Fruit fly (Drosophila melanogaster) whole organism, embryonic: Measurements from ENCODE around the gene arg.

ENCODE experiments used
- Antp ChIP-seq: fragments of 200-800 bp; sonication (Bioruptor generic); optimal IDR thresholded peaks from 3 replicates; lab custom pipeline; 2016; ENCODE audit warnings: missing biosample characterization, missing genetic modification characterization
- Atf3 ChIP-seq: fragments of 200-800 bp; sonication (Bioruptor generic); optimal IDR thresholded peaks from 3 replicates; lab custom pipeline; 2016; ENCODE audit warnings: missing biosample characterization, missing genetic modification characterization
- Blimp-1 ChIP-seq: fragments of 200-800 bp; sonication (Bioruptor generic); optimal IDR thresholded peaks from 3 replicates; lab custom pipeline; 2018; ENCODE audit warnings: missing biosample characterization, missing genetic modification characterization, mild to moderate bottlenecking, moderate library complexity, missing genetic modification reagents
- CG10462 ChIP-seq: fragments of 200-800 bp; sonication (Bioruptor generic); optimal IDR thresholded peaks from 2 replicates; lab custom pipeline; 2016; ENCODE audit warnings: missing biosample characterization, missing genetic modification characterization
- CG12219 ChIP-seq: fragments of 200-800 bp; sonication (Bioruptor generic); optimal IDR thresholded peaks from 3 replicates; lab custom pipeline; 2018; ENCODE audit warnings: missing biosample characterization, mild to moderate bottlenecking, missing genetic modification characterization
- CG14710 ChIP-seq: fragments of 200-800 bp; sonication (Bioruptor generic); optimal IDR thresholded peaks from 3 replicates; lab custom pipeline; 2019; ENCODE audit warnings: missing biosample characterization, mild to moderate bottlenecking, missing genetic modification characterization, moderate library complexity
- CG14965 ChIP-seq: fragments of 200-800 bp; sonication (Bioruptor generic); optimal IDR thresholded peaks from 2 replicates; lab custom pipeline; 2016; ENCODE audit warnings: missing biosample characterization, missing genetic modification characterization, borderline replicate concordance
- CG16863 ChIP-seq: fragments of 200-800 bp; sonication (Bioruptor generic); optimal IDR thresholded peaks from 3 replicates; lab custom pipeline; 2016; ENCODE audit warnings: missing biosample characterization, missing genetic modification characterization
- CG17186 ChIP-seq: fragments of 200-800 bp; sonication (Bioruptor generic); optimal IDR thresholded peaks from 3 replicates; lab custom pipeline; 2017; ENCODE audit warnings: missing biosample characterization, missing genetic modification reagents, missing genetic modification characterization
- CG18599 ChIP-seq: fragments of 200-800 bp; sonication (Bioruptor generic); optimal IDR thresholded peaks from 3 replicates; lab custom pipeline; 2017; ENCODE audit warnings: missing biosample characterization, missing genetic modification characterization, mild to moderate bottlenecking, moderate library complexity, missing genetic modification reagents
- CG30431 ChIP-seq: fragments of 200-800 bp; sonication (Bioruptor generic); optimal IDR thresholded peaks from 2 replicates; lab custom pipeline; 2017; ENCODE audit warnings: missing biosample characterization, missing genetic modification characterization
- CG31388 ChIP-seq: fragments of 200-800 bp; sonication (Bioruptor generic); optimal IDR thresholded peaks from 2 replicates; lab custom pipeline; 2016; ENCODE audit warnings: missing biosample characterization, missing genetic modification characterization
- CG33557 ChIP-seq: fragments of 200-800 bp; sonication (Bioruptor generic); optimal IDR thresholded peaks from 2 replicates; lab custom pipeline; 2019; ENCODE audit warnings: missing biosample characterization, mild to moderate bottlenecking, missing genetic modification characterization, moderate library complexity
- CG34376 ChIP-seq: fragments of 200-800 bp; sonication (Bioruptor generic); optimal IDR thresholded peaks from 2 replicates; lab custom pipeline; 2018; ENCODE audit warnings: missing biosample characterization, mild to moderate bottlenecking, missing genetic modification characterization
- CG34422 ChIP-seq: fragments of 200-800 bp; sonication (Bioruptor generic); IDR thresholded peaks from 3 replicates; pipeline ENCODE4 v1.3.6; 2022; ENCODE audit warnings: missing biosample characterization, missing genetic modification characterization
- CG3838 ChIP-seq: fragments of 200-800 bp; sonication (Bioruptor generic); optimal IDR thresholded peaks from 3 replicates; lab custom pipeline; 2016; ENCODE audit warnings: missing biosample characterization, missing genetic modification characterization
- CG4328 ChIP-seq: fragments of 200-800 bp; sonication (Bioruptor generic); optimal IDR thresholded peaks from 3 replicates; lab custom pipeline; 2017; ENCODE audit warnings: missing biosample characterization, missing genetic modification reagents, missing genetic modification characterization
- CG6813 ChIP-seq: fragments of 200-800 bp; sonication (Bioruptor generic); optimal IDR thresholded peaks from 2 replicates; lab custom pipeline; 2017; ENCODE audit warnings: missing biosample characterization, missing genetic modification characterization, mild to moderate bottlenecking, moderate library complexity, missing genetic modification reagents
- CG7357 ChIP-seq: fragments of 200-800 bp; sonication (Bioruptor generic); IDR thresholded peaks from 3 replicates; pipeline ENCODE4 v1.3.6; 2022; ENCODE audit warnings: missing biosample characterization, missing genetic modification characterization
- CG7987 ChIP-seq: fragments of 200-800 bp; sonication (Bioruptor generic); optimal IDR thresholded peaks from 2 replicates; lab custom pipeline; 2018; ENCODE audit warnings: missing biosample characterization, mild to moderate bottlenecking, missing genetic modification characterization, moderate library complexity
- Dek ChIP-seq: fragments of 200-800 bp; sonication (Bioruptor generic); optimal IDR thresholded peaks from 3 replicates; lab custom pipeline; 2019; ENCODE audit warnings: missing biosample characterization, mild to moderate bottlenecking, missing genetic modification characterization, moderate library complexity
- Doc3 ChIP-seq: fragments of 200-800 bp; sonication (Bioruptor generic); IDR thresholded peaks from 3 replicates; pipeline ENCODE4 v1.3.6; 2022; ENCODE audit warnings: missing biosample characterization, missing genetic modification characterization; ENCODE audit not compliant: partially characterized antibody
- Ets97D ChIP-seq: fragments of 200-800 bp; sonication (Bioruptor generic); optimal IDR thresholded peaks from 3 replicates; lab custom pipeline; 2016; ENCODE audit warnings: missing biosample characterization, missing genetic modification characterization
- Fer2 ChIP-seq: fragments of 200-800 bp; sonication (Bioruptor generic); optimal IDR thresholded peaks from 2 replicates; lab custom pipeline; 2018; ENCODE audit warnings: missing biosample characterization, mild to moderate bottlenecking, missing genetic modification characterization, moderate library complexity
- Hmr ChIP-seq: fragments of 200-800 bp; sonication (Bioruptor generic); optimal IDR thresholded peaks from 3 replicates; lab custom pipeline; 2017; ENCODE audit warnings: mild to moderate bottlenecking, missing biosample characterization, missing genetic modification reagents, missing genetic modification characterization
- Hr51 ChIP-seq, 2 experiments: fragments of 200-800 bp; sonication (Bioruptor generic); optimal IDR thresholded peaks; 2 replicates in 1 of 2; 3 replicates in 1 of 2; lab custom pipeline; 2016 to 2018; ENCODE audit warnings: missing biosample characterization in 2 of 2, missing genetic modification characterization in 2 of 2, mild to moderate bottlenecking in 1 of 2, moderate library complexity in 1 of 2
- NFAT ChIP-seq: fragments of 200-800 bp; sonication (Bioruptor generic); IDR thresholded peaks from 2 replicates; pipeline ENCODE4 v1.3.6; 2022; ENCODE audit warnings: missing biosample characterization, missing genetic modification characterization
- Pdp1 ChIP-seq, 2 experiments: fragments of 200-800 bp; sonication (Bioruptor generic); optimal IDR thresholded peaks; 3 replicates each; lab custom pipeline; 2016; ENCODE audit warnings: missing biosample characterization in 2 of 2, missing genetic modification characterization in 2 of 2, mild to moderate bottlenecking in 1 of 2, moderate library complexity in 1 of 2
- dan ChIP-seq: fragments of 200-800 bp; sonication (Bioruptor generic); IDR thresholded peaks from 2 replicates; pipeline ENCODE4 v1.3.6; 2022; ENCODE audit warnings: missing biosample characterization, missing genetic modification characterization
- gsb-n ChIP-seq: fragments of 200-800 bp; sonication (Bioruptor generic); optimal IDR thresholded peaks from 3 replicates; lab custom pipeline; 2018; ENCODE audit warnings: missing biosample characterization, mild to moderate bottlenecking, missing genetic modification characterization
- ham ChIP-seq: fragments of 200-800 bp; sonication (Bioruptor generic); IDR thresholded peaks from 2 replicates; pipeline ENCODE4 v1.3.6; 2022; ENCODE audit warnings: missing biosample characterization, missing genetic modification characterization
- hkb ChIP-seq, 2 experiments: fragments of 200-800 bp in 1 of 2; fragments of >200 bp in 1 of 2; sonication (Bioruptor generic) in 1 of 2; IDR thresholded peaks in 1 of 2; optimal IDR thresholded peaks in 1 of 2; 2 replicates each; pipeline versions ENCODE4 v1.3.6 to Lab custom; 2017 to 2022; ENCODE audit warnings: missing biosample characterization in 1 of 2, missing genetic modification characterization in 1 of 2
- mam ChIP-seq: fragments of 200-800 bp; sonication (Bioruptor generic); optimal IDR thresholded peaks from 3 replicates; lab custom pipeline; 2016; ENCODE audit warnings: missing biosample characterization, missing genetic modification characterization
- mld ChIP-seq: fragments of 200-800 bp; sonication (Bioruptor generic); IDR thresholded peaks from 3 replicates; pipeline ENCODE4 v1.3.6; 2022; ENCODE audit warnings: missing biosample characterization, missing genetic modification characterization; ENCODE audit not compliant: partially characterized antibody
- peb ChIP-seq: fragments of 200-800 bp; sonication (Bioruptor generic); IDR thresholded peaks from 2 replicates; pipeline ENCODE4 v1.3.6; 2022; ENCODE audit warnings: missing biosample characterization, missing genetic modification characterization
- prd ChIP-seq, 3 experiments: fragments of >200 bp in 2 of 3; fragments of 200-800 bp in 1 of 3; sonication (Bioruptor generic) in 1 of 3; optimal IDR thresholded peaks in 2 of 3; IDR thresholded peaks in 1 of 3; 2 replicates in 2 of 3; 3 replicates in 1 of 3; pipeline versions ENCODE4 v1.3.6 to Lab custom; 2017 to 2022; ENCODE audit warnings: missing biosample characterization in 1 of 3, missing genetic modification characterization in 1 of 3
- pzg ChIP-seq: fragments of 200-800 bp; sonication (Bioruptor generic); optimal IDR thresholded peaks from 3 replicates; lab custom pipeline; 2018; ENCODE audit warnings: missing biosample characterization, mild to moderate bottlenecking, missing genetic modification characterization, moderate library complexity
- row ChIP-seq: fragments of 200-800 bp; sonication (Bioruptor generic); IDR thresholded peaks from 3 replicates; pipeline ENCODE4 v1.3.6; 2022; ENCODE audit warnings: missing biosample characterization, missing genetic modification characterization
- sc ChIP-seq, 3 experiments: fragments of >200 bp in 2 of 3; fragments of 200-800 bp in 1 of 3; sonication (Bioruptor generic) in 1 of 3; optimal IDR thresholded peaks; 2 replicates in 2 of 3; 3 replicates in 1 of 3; lab custom pipeline; 2017; ENCODE audit warnings: mild to moderate bottlenecking in 1 of 3, missing biosample characterization in 1 of 3, missing genetic modification characterization in 1 of 3, missing genetic modification reagents in 1 of 3
- sd ChIP-seq: fragments of 200-800 bp; sonication (Bioruptor generic); optimal IDR thresholded peaks from 3 replicates; lab custom pipeline; 2018; ENCODE audit warnings: missing biosample characterization, mild to moderate bottlenecking, missing genetic modification characterization, moderate library complexity
- sens ChIP-seq: fragments of 200-800 bp; sonication (Bioruptor generic); peaks from one replicate; lab custom pipeline; 2016; ENCODE audit warnings: missing biosample characterization, missing genetic modification characterization
- sr ChIP-seq: fragments of 200-800 bp; sonication (Bioruptor generic); IDR thresholded peaks from 3 replicates; pipeline ENCODE4 v1.3.6; 2022; ENCODE audit warnings: missing biosample characterization, missing genetic modification characterization
- tap ChIP-seq: fragments of 200-800 bp; optimal IDR thresholded peaks from 3 replicates; lab custom pipeline; 2019; ENCODE audit warnings: missing biosample characterization, mild to moderate bottlenecking, missing genetic modification characterization, moderate library complexity
- unc-4 ChIP-seq: fragments of 200-800 bp; sonication (Bioruptor generic); IDR thresholded peaks from 2 replicates; pipeline ENCODE4 v1.3.6; 2022; ENCODE audit warnings: missing biosample characterization, missing genetic modification characterization; ENCODE audit not compliant: partially characterized antibody
- usp ChIP-seq: fragments of >200 bp; optimal IDR thresholded peaks from 2 replicates; lab custom pipeline; 2017; ENCODE audit warnings: missing biosample characterization, missing genetic modification characterization
- z ChIP-seq: fragments of 200-800 bp; sonication (Bioruptor generic); IDR thresholded peaks from 3 replicates; pipeline ENCODE4 v1.3.6; 2022; ENCODE audit warnings: missing biosample characterization, missing genetic modification characterization

Gene arg

DNA sequence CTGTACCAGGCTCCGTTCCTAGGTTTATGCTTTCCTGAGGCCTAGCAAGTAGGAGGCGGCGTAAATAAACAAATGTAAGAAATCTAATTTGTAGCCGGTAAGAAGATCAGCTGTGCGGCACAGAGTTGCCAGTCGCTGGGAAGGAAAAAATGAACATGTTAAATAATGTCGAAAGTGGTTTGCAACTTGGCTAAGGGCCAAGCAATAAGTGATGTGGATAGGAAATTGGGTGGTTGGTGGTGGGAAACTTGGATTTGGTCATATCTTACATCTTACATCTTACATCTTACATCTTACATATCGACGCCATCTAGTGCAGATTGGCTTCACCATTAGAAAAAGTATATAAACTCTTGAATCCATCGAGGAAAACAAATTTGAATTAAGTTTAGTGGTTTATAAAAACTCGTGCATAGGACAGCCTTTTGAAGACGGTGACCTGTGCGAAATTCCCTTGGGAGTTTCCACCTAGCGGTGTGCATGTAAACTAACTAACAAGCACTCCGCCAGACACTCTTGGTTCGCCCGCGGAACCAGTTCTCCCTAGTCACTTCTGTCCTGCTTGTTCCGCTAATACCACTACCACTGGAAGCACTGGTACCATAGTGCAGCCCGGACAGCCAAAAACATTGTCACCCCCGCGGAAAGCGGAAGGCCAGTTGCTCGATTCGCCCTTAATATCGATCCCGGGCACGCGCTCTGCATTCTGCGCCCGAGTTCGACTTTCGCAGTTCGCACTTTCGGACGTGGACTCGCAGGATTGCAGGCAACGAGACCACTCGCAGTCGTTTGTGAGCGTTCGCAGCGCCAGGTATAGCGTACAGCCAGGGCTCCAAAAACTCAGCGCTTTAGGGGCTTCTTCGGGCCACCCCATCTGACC, 20.7 kb downstream of the arg start, which contains the start of the genes CG4293 and Appl (continued):
- 0 out of 2 replicates have a peak, but pooled peaks have one; percentile 21 for TF ChIP-seq unc-4
- no peak for TF ChIP-seq CG10462 (GFP tag; lab: Kevin White, UChicago)
- no peak for TF ChIP-seq CG7987
- peak; percentile 51 for TF ChIP-seq Hmr (GFP tag; lab: Kevin White, UChicago)
- TF ChIP-seq sens: peak; percentile 64
- TF ChIP-seq Antp (GFP tag; lab: Kevin White, UChicago): no peak
- TF ChIP-seq CG14965 (GFP tag; lab: Kevin White, UChicago): no peak
- TF ChIP-seq CG3838 (GFP tag; lab: Kevin White, UChicago): no peak
- peak; percentile 83 for TF ChIP-seq pzg (GFP tag; lab: Kevin White, UChicago)
- TF ChIP-seq Hr51 (GFP tag; optimal IDR thresholded peaks at IDR 0.05; lab: Kevin White, UChicago): no peak
- peak; percentile 28 for TF ChIP-seq mam (GFP tag; lab: Kevin White, UChicago)
- peak; percentile 54; the same call in 1 of the 3 replicates for TF ChIP-seq CG34422 (GFP tag; lab: Robert Waterston, UW)
- TF ChIP-seq CG34376 (GFP tag; lab: Kevin White, UChicago): no peak
- no peak for TF ChIP-seq sd
- no peak for TF ChIP-seq ham (GFP tag; lab: Robert Waterston, UW)
- TF ChIP-seq sr (GFP tag; lab: Robert Waterston, UW): no peak
- TF ChIP-seq sc (optimal IDR thresholded peaks at IDR 0.05; lab: Kevin White, UChicago): no peak
- TF ChIP-seq sc (GFP tag; optimal IDR thresholded peaks at IDR 0.05; lab: Kevin White, UChicago): no peak
- no peak for TF ChIP-seq Dek (tag; lab: Kevin White, UChicago)
- no peak for TF ChIP-seq z (GFP tag; lab: Robert Waterston, UW)
- no peak for TF ChIP-seq CG12219 (GFP tag; lab: Kevin White, UChicago)
- TF ChIP-seq CG17186 (GFP tag; lab: Kevin White, UChicago): no peak
- peak; percentile 98 for TF ChIP-seq hkb (optimal IDR thresholded peaks at IDR 0.05; lab: Kevin White, UChicago)
- TF ChIP-seq hkb (GFP tag; IDR thresholded peaks at IDR 0.05; lab: Robert Waterston, UW): no peak
- TF ChIP-seq CG6813 (GFP tag; lab: Kevin White, UChicago): no peak
- TF ChIP-seq NFAT (GFP tag; lab: Robert Waterston, UW): no peak
- no peak for TF ChIP-seq CG7357 (GFP tag; lab: Robert Waterston, UW)
- no peak for TF ChIP-seq CG31388 (GFP tag; lab: Kevin White, UChicago)
- TF ChIP-seq mld (GFP tag; lab: Robert Waterston, UW): no peak
- peak in 1 of 2 experiments; percentile 96 for TF ChIP-seq Pdp1 (GFP tag; optimal IDR thresholded peaks at IDR 0.05; lab: Kevin White, UChicago)
- TF ChIP-seq Ets97D: peak; percentile 34
- TF ChIP-seq prd (optimal IDR thresholded peaks at IDR 0.05; lab: Kevin White, UChicago): no peak
- no peak for TF ChIP-seq prd (GFP tag; IDR thresholded peaks at IDR 0.05; lab: Robert Waterston, UW)
- TF ChIP-seq gsb-n (tag; lab: Kevin White, UChicago): no peak
- TF ChIP-seq tap (tag; lab: Kevin White, UChicago): no peak
- no peak for TF ChIP-seq CG16863 (GFP tag; lab: Kevin White, UChicago)
- no peak for TF ChIP-seq Atf3
- TF ChIP-seq usp (GFP tag; lab: Kevin White, UChicago): no peak
- TF ChIP-seq CG33557 (GFP tag; lab: Kevin White, UChicago): no peak
- TF ChIP-seq CG18599 (GFP tag; lab: Kevin White, UChicago): peak; percentile 6
- TF ChIP-seq CG30431 (GFP tag; lab: Kevin White, UChicago): no peak
- peak; percentile 56 for TF ChIP-seq CG14710 (tag; lab: Kevin White, UChicago)
- TF ChIP-seq CG4328: no peak
- no peak for TF ChIP-seq dan
- no peak for TF ChIP-seq Blimp-1 (GFP tag; lab: Kevin White, UChicago)
- peak; percentile 18; the same call in 1 of the 3 replicates for TF ChIP-seq row
- TF ChIP-seq Fer2 (tag; lab: Kevin White, UChicago): no peak
- no peak for TF ChIP-seq peb (GFP tag; lab: Robert Waterston, UW)
- TF ChIP-seq Doc3 (GFP tag; lab: Robert Waterston, UW): no peak
